Worm (Caenorhabditis elegans): Measurements from ENCODE around the gene mob-4.

ce11 chrIII:8211562-8211961 lies 13.3 kb upstream of the mob-4 start:
- TF ChIP-seq lsy-2 (tag; optimal IDR thresholded peaks at IDR 0.05) (no peak), mep-1 (tag; optimal IDR thresholded peaks at IDR 0.05) (no peak), bed-3 (GFP tag; optimal IDR thresholded peaks at IDR 0.05) (no peak), ceh-83 (GFP tag; optimal IDR thresholded peaks at IDR 0.05) (no peak), blmp-1 (tag; optimal IDR thresholded peaks at IDR 0.05) (no peak), ztf-11 (tag; optimal IDR thresholded peaks at IDR 0.05) (no peak), unc-62 (GFP tag; optimal IDR thresholded peaks at IDR 0.05) (no peak)
